Fruit fly (Drosophila melanogaster) Kc167 (cell line): ENCODE measurements around the gene CG32537.

Experiments used
- Sin3A ChIP-seq: fragments of >200 bp; optimal IDR thresholded peaks from 2 replicates; lab custom pipeline; 2018; ENCODE audit warnings: missing external identifiers
- psq ChIP-seq: fragments of >200 bp; optimal IDR thresholded peaks from 2 replicates; lab custom pipeline; 2017; ENCODE audit warnings: missing external identifiers
- ttk ChIP-seq: sonication (Bioruptor generic); optimal IDR thresholded peaks from 2 replicates; lab custom pipeline; 2017; ENCODE audit warnings: missing external identifiers

dm6 chrX:19225304-19225640, 51.1 kb downstream of the CG32537 start:
- TF ChIP-seq Sin3A (no peak), psq (lab: Kevin White, UChicago) (no peak), ttk (lab: Kevin White, UChicago) (no peak)
